Worm (Caenorhabditis elegans) whole organism, L1 larva: Measurements from ENCODE around the gene str-57.

ENCODE experiments used
- F16B12.6 ChIP-seq: fragments of 150-350 bp; optimal IDR thresholded peaks from 2 replicates; lab custom pipeline; 2014; ENCODE audit warnings: missing biosample characterization, missing genetic modification characterization
- aly-2 ChIP-seq: fragments of 150-350 bp; optimal IDR thresholded peaks from 2 replicates; lab custom pipeline; 2014; ENCODE audit warnings: missing biosample characterization, missing genetic modification characterization
- fkh-10 ChIP-seq: sonication (generic microtip); optimal IDR thresholded peaks from 2 replicates; lab custom pipeline; 2017; ENCODE audit warnings: missing biosample characterization, missing genetic modification reagents, missing genetic modification characterization
- fos-1 ChIP-seq: fragments of 150-350 bp; optimal IDR thresholded peaks from 2 replicates; lab custom pipeline; 2014; ENCODE audit warnings: missing biosample characterization, missing genetic modification characterization
- jun-1 ChIP-seq: fragments of 150-350 bp; optimal IDR thresholded peaks from 2 replicates; lab custom pipeline; 2014; ENCODE audit warnings: missing biosample characterization, missing genetic modification reagents, missing genetic modification characterization
- lin-13 ChIP-seq: fragments of 150-350 bp; optimal IDR thresholded peaks from 2 replicates; lab custom pipeline; 2014; ENCODE audit warnings: missing biosample characterization, missing genetic modification reagents, missing genetic modification characterization
- lir-3 ChIP-seq: sonication (generic microtip); optimal IDR thresholded peaks from 2 replicates; lab custom pipeline; 2016; ENCODE audit warnings: mild to moderate bottlenecking, missing genetic modification characterization, moderate library complexity, missing compliant biosample characterization; ENCODE audit not compliant: poor library complexity
- lsy-2 ChIP-seq, 2 experiments: fragments of 150-350 bp; optimal IDR thresholded peaks; 2 replicates each; lab custom pipeline; 2014; ENCODE audit warnings: missing biosample characterization in 2 of 2, missing genetic modification characterization in 2 of 2
- mdl-1 ChIP-seq, 2 experiments: fragments of 150-350 bp; optimal IDR thresholded peaks; 2 replicates each; lab custom pipeline; 2014 to 2017; ENCODE audit warnings: missing biosample characterization in 2 of 2, missing genetic modification characterization in 2 of 2, inconsistent platforms in 1 of 2
- nhr-12 ChIP-seq: sonication (generic microtip); optimal IDR thresholded peaks from 2 replicates; lab custom pipeline; 2017; ENCODE audit warnings: missing biosample characterization, missing genetic modification characterization
- skn-1 ChIP-seq: fragments of 150-350 bp; optimal IDR thresholded peaks from 2 replicates; lab custom pipeline; 2014; ENCODE audit warnings: missing biosample characterization, missing genetic modification characterization
- snpc-4 ChIP-seq: fragments of 150-350 bp; optimal IDR thresholded peaks from 2 replicates; lab custom pipeline; 2014; ENCODE audit warnings: missing biosample characterization, missing genetic modification characterization

ce11 chrV:15887708-15888295, 17.3 kb downstream of the str-57 start:
- no peak for TF ChIP-seq lin-13
- no peak for TF ChIP-seq lir-3 (tag; lab: Kevin White, UChicago)
- TF ChIP-seq F16B12.6: no peak
- TF ChIP-seq mdl-1 (tag; optimal IDR thresholded peaks at IDR 0.05; lab: Kevin White, UChicago): no peak
- TF ChIP-seq snpc-4 (tag; lab: Kevin White, UChicago): no peak
- no peak for TF ChIP-seq aly-2
- no peak for TF ChIP-seq nhr-12 (tag; lab: Kevin White, UChicago)
- TF ChIP-seq fkh-10 (GFP tag; lab: Kevin White, UChicago): no peak
- no peak for TF ChIP-seq skn-1 (tag; lab: Kevin White, UChicago)
- TF ChIP-seq jun-1: no peak
- TF ChIP-seq lsy-2 (tag; optimal IDR thresholded peaks at IDR 0.05; lab: Kevin White, UChicago): no peak
- no peak for TF ChIP-seq fos-1 (tag; lab: Kevin White, UChicago)
